Fruit fly (Drosophila melanogaster): ENCODE data around the gene CG7231.

DNA sequence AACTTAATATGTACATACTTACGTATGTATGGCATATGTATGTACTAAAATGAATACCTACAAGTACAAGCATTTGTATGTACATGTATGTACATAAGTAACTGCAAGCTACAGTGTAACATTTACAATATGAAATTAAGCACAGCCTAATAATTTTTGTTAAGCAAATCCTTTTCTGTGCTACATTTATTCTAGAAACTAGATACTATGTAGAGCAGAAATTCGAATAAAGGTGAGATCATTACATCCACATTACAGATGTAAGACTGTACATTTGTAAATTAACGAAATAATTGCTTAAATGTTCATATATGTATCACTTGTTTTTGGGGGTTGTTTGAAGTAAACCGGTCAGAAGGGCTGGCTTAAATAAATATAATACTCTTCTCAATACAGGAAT, 8.2 kb downstream of the CG7231 start:
- TF ChIP-seq psq (optimal IDR thresholded peaks at IDR 0.05) (no peak), Myc (optimal IDR thresholded peaks at IDR 0.05) (no peak), ttk (optimal IDR thresholded peaks at IDR 0.05) (no peak), Sin3A (optimal IDR thresholded peaks at IDR 0.05) (no peak), insv (optimal IDR thresholded peaks at IDR 0.05) (no peak)

All from Kc167 (cell line).